Fruit fly (Drosophila melanogaster) S2 (cell line): ENCODE data around the gene CG17197.

Experiments
- CG8478 ChIP-seq: fragments of >200 bp; optimal IDR thresholded peaks from 2 replicates; lab custom pipeline; 2018
- CTCF ChIP-seq, 2 experiments: fragments of >200 bp; optimal IDR thresholded peaks; 2 replicates each; lab custom pipeline; 2018

CG17197 gene

DNA sequence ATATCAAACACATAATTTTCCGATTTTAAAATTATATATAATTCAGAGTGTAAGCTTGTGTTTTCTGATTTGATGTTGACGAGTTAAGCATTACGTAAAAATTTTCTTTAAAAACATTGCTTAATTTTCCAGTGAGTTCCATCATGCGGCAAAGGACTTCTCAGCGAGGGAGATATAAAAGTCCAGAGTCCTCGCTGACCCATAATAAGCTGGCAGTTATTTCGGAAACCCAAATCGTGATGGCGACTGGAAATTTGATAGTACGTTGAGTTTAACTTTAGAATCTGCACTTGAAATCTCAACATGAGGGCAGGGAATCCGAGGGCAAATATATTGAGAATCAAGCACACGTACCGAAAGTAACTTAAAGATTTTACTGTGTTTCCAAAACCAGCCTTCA, at the start of gene CG17197, which contains the start of gene CG17198:
TSS of gene CG17197 (minus strand) at position 101 of the 400 bp plus-strand sequence.
TSS of gene CG17198 (minus strand) at position 101 of the 400 bp plus-strand sequence.
- TF ChIP-seq CTCF (optimal IDR thresholded peaks at IDR 0.05; lab: Kevin White, UChicago) (no peak), CG8478 (lab: Kevin White, UChicago) (no peak)

dm6 chr3R:25815179-25815578, 40.0 kb upstream of the CG17197 start, which contains the start of gene CG14354:
Gene CG14354 (plus strand): TSS chr3R:25815479.
- TF ChIP-seq CTCF (optimal IDR thresholded peaks at IDR 0.05; lab: Kevin White, UChicago) = no peak
- TF ChIP-seq CG8478 (lab: Kevin White, UChicago) = no peak

- TF ChIP-seq CTCF (optimal IDR thresholded peaks at IDR 0.05; lab: Kevin White, UChicago) = no peak
- TF ChIP-seq CG8478 (lab: Kevin White, UChicago) = no peak
Observed at dm6 chr3R:25811611-25812010, 36.4 kb upstream of the CG17197 start, which contains the start of the genes Acam and CG17770. Gene Acam (plus strand): TSS chr3R:25811911. Gene CG17770 (plus strand): TSS chr3R:25811911.

DNA sequence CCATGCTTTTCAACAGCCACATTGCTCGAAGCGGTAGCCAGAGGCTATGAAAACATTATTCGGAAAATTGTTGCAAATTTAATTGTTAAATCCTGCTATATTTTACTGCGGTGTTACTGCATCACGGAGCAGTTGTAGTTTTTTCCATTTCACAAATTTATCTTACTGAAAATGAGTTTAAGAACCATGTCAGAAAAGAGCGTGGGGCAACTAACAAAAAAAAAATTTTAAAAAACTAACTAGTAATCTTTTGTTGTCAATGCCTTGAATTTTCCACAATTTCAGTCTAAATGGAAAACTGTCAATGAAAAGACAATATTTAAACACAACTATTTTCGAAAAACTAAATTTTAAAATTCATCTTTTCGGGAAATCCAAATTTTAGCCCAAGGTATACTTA, 35.6 kb upstream of the CG17197 start, which contains the start of gene CG5024:
TSS of gene CG5024 (plus strand) at position 301 of the 400 bp plus-strand sequence.
- no peak for TF ChIP-seq CG8478 (lab: Kevin White, UChicago)
- TF ChIP-seq CTCF (optimal IDR thresholded peaks at IDR 0.05; lab: Kevin White, UChicago) = no peak

dm6 chr3R:25806145-25806544, 31.0 kb upstream of the CG17197 start, which contains the start of gene BG642167:
Gene BG642167 (plus strand): TSS chr3R:25806445.
- no peak for TF ChIP-seq CG8478 (lab: Kevin White, UChicago)
- no peak for TF ChIP-seq CTCF (optimal IDR thresholded peaks at IDR 0.05; lab: Kevin White, UChicago)

- no peak for TF ChIP-seq CTCF (optimal IDR thresholded peaks at IDR 0.05; lab: Kevin White, UChicago)
Observed at dm6 chr3R:25791807-25792206, 16.6 kb upstream of the CG17197 start.

DNA sequence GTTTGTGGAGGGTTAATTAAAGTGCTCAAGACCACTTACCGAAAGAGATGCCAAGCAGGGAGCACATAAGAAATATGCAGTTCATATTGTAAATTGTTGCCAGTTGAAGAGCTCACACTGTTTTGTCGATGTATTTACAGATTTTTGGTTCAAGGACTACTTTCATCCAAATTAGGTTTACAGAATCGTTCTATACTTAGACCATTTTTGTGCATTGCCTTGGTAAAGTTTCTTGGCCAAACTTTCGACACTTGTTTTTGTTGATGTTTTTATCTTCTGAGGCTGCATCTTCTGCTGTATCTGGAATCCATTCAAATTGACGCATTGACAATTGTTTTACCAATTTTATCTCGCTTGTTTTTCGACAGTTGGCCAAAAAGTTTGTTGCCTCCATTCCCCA, 15.2 kb upstream of the CG17197 start, which contains the start of gene CG31093:
TSS of gene CG31093 (minus strand) at position 101 of the 400 bp plus-strand sequence.
- TF ChIP-seq CG8478 (lab: Kevin White, UChicago) = no peak
- TF ChIP-seq CTCF (optimal IDR thresholded peaks at IDR 0.05; lab: Kevin White, UChicago) = no peak

- TF ChIP-seq CG8478 (lab: Kevin White, UChicago) = no peak
- TF ChIP-seq CTCF (optimal IDR thresholded peaks at IDR 0.05; lab: Kevin White, UChicago) = no peak
Observed at dm6 chr3R:25789355-25789754, 14.2 kb upstream of the CG17197 start, which contains the start of gene CG31380. Gene CG31380 (minus strand): TSS chr3R:25789455.

dm6 chr3R:25787198-25787597, 12.0 kb upstream of the CG17197 start, which contains the start of gene CG4960:
Gene CG4960 (minus strand): TSS chr3R:25787298.
- TF ChIP-seq CTCF (optimal IDR thresholded peaks at IDR 0.05; lab: Kevin White, UChicago) = no peak

dm6 chr3R:25782855-25783424, 7.8 kb upstream of the CG17197 start:
- TF ChIP-seq CTCF (optimal IDR thresholded peaks at IDR 0.05; lab: Kevin White, UChicago) = no peak
- no peak for TF ChIP-seq CG8478 (lab: Kevin White, UChicago)

DNA sequence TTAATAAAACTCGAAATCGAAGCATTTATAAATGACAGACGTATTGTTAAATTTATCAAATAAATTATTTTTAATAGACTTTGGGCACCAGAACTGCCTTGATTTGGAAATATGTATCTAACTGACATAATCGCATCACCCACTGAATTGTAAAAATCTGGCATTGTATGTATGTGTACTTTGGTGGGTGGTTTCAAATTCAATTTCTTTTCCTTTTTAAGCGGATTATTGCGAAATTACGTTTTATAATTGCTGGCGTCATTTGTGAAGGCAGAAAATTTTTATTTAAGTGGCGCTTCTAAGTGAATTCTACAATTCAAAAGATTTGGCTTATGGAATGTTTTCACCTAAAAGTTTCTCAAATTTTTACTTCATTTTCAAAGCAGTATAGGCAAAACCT, 3.0 kb upstream of the CG17197 start, which contains the start of gene CG4956:
TSS of gene CG4956 (minus strand) at position 101 of the 400 bp plus-strand sequence.
- TF ChIP-seq CG8478 (lab: Kevin White, UChicago) = no peak
- TF ChIP-seq CTCF (optimal IDR thresholded peaks at IDR 0.05; lab: Kevin White, UChicago) = no peak

- TF ChIP-seq CTCF (optimal IDR thresholded peaks at IDR 0.05; lab: Kevin White, UChicago) = no peak
- TF ChIP-seq CG8478 (lab: Kevin White, UChicago) = no peak
Observed at dm6 chr3R:25777098-25777497, 1.9 kb upstream of the CG17197 start, which contains the start of gene CG17195. Gene CG17195 (minus strand): TSS chr3R:25777198.

- TF ChIP-seq CG8478 (lab: Kevin White, UChicago) = no peak
- no peak for TF ChIP-seq CTCF (optimal IDR thresholded peaks at IDR 0.05; lab: Kevin White, UChicago)
Observed at dm6 chr3R:25776137-25776536, 968 bp upstream of the CG17197 start, which contains the start of gene CG17196. Gene CG17196 (minus strand): TSS chr3R:25776237.

- TF ChIP-seq CG8478 (lab: Kevin White, UChicago) (no peak), CTCF (optimal IDR thresholded peaks at IDR 0.05; lab: Kevin White, UChicago) (no peak)
Observed at dm6 chr3R:25763005-25763404, 12.2 kb downstream of the CG17197 start, which contains the start of gene LpR1. Gene LpR1 (minus strand): TSS chr3R:25763105.

- TF ChIP-seq CTCF (optimal IDR thresholded peaks at IDR 0.05; lab: Kevin White, UChicago) = no peak
- TF ChIP-seq CG8478 (lab: Kevin White, UChicago) = no peak
Observed at dm6 chr3R:25762005-25762764, 13.0 kb downstream of the CG17197 start.
